Worm (Caenorhabditis elegans) whole organism, mixed stage, embryonic: ENCODE measurements around the gene F43C11.16.

ENCODE experiments used
- cnd-1 ChIP-seq: fragments of 200-800 bp; sonication (Bioruptor generic); optimal IDR thresholded peaks from 2 replicates; lab custom pipeline; 2018; ENCODE audit warnings: mild to moderate bottlenecking, missing genetic modification characterization, missing compliant biosample characterization
- ham-2 ChIP-seq: fragments of 200-800 bp; sonication (Bioruptor generic); optimal IDR thresholded peaks from 2 replicates; lab custom pipeline; 2018; ENCODE audit warnings: mild to moderate bottlenecking, missing genetic modification characterization, missing compliant biosample characterization
- nhr-237 ChIP-seq: fragments of 150-350 bp; optimal IDR thresholded peaks from 2 replicates; lab custom pipeline; 2014; ENCODE audit warnings: missing biosample characterization, missing genetic modification characterization
- tbx-8 ChIP-seq: fragments of 200-800 bp; sonication (Bioruptor generic); optimal IDR thresholded peaks from 2 replicates; lab custom pipeline; 2018; ENCODE audit warnings: mild to moderate bottlenecking, missing genetic modification characterization, moderate library complexity, missing compliant biosample characterization

DNA sequence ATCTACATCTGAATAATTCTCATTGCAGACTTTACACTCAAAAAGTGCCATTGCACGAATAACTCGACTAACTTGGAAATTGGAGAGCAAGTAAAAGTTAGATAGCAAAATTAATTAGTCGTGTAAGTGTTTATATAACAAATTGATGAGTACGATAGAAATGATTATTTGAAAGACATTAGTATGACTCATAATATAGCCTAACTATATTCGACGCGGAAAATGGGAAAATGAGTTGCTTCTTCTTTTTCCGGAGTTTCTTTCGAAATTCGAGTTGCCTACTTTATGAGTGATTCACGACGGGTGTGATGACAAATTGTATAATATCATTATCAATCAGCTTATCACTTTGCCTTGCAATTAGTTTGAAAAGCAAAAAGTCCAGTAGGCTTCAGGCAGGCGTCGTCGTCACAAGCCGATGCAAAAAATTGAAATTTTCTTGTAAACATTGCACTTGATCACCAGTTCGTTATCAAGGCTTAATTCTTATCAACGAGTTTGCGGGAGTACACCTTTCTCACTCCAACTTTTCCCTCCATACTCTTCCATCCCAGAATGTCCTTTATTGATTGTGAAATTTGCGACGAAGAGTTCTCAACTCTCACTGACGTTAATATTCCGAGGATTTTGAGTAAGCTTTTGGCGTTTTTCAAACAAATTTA, 36.9 kb downstream of the F43C11.16 start, which contains the start of the genes ZK1240.6 and ZK1240.2:
- TF ChIP-seq nhr-237 (tag; lab: Kevin White, UChicago) (no peak), cnd-1 (tag; lab: Kevin White, UChicago) (no peak), tbx-8 (GFP tag; lab: Kevin White, UChicago) (no peak), ham-2 (GFP tag; lab: Kevin White, UChicago) (no peak)
